Worm (Caenorhabditis elegans) whole organism, L2 larva: ENCODE data around the gene otpl-1.

Experiments used
- C34F6.9 ChIP-seq: fragments of 150-350 bp; optimal IDR thresholded peaks from 2 replicates; lab custom pipeline; 2014; ENCODE audit warnings: missing biosample characterization, missing genetic modification characterization
- F13H6.1 ChIP-seq: sonication (generic microtip); optimal IDR thresholded peaks from 2 replicates; lab custom pipeline; 2016; ENCODE audit warnings: missing genetic modification characterization, missing compliant biosample characterization
- R02D3.7 ChIP-seq: fragments of 150-350 bp; optimal IDR thresholded peaks from 2 replicates; lab custom pipeline; 2014; ENCODE audit warnings: missing biosample characterization, missing genetic modification characterization
- Y55F3AM.14 ChIP-seq: fragments of 200-800 bp; sonication (Bioruptor generic); optimal IDR thresholded peaks from 2 replicates; lab custom pipeline; 2018; ENCODE audit warnings: mild to moderate bottlenecking, missing genetic modification characterization, missing compliant biosample characterization
- ZK546.5 ChIP-seq: sonication (generic microtip); optimal IDR thresholded peaks from 2 replicates; lab custom pipeline; 2017; ENCODE audit warnings: missing biosample characterization, missing genetic modification characterization
- aly-2 ChIP-seq: fragments of 150-350 bp; optimal IDR thresholded peaks from 2 replicates; lab custom pipeline; 2014; ENCODE audit warnings: missing biosample characterization, missing genetic modification characterization
- ama-1 ChIP-seq: fragments of 150-350 bp; optimal IDR thresholded peaks from 2 replicates; lab custom pipeline; 2018; ENCODE audit warnings: inconsistent platforms
- blmp-1 ChIP-seq: sonication (generic microtip); optimal IDR thresholded peaks from 2 replicates; lab custom pipeline; 2017; ENCODE audit warnings: missing genetic modification characterization, mild to moderate bottlenecking, missing compliant biosample characterization, antibody characterized with exemption, moderate library complexity; ENCODE audit not compliant: insufficient read depth
- ceh-82 ChIP-seq: fragments of 150-350 bp; optimal IDR thresholded peaks from 2 replicates; lab custom pipeline; 2014; ENCODE audit warnings: missing biosample characterization, missing genetic modification characterization
- crh-2 ChIP-seq: sonication (generic microtip); optimal IDR thresholded peaks from 2 replicates; lab custom pipeline; 2017; ENCODE audit warnings: missing biosample characterization, missing genetic modification characterization
- elt-1 ChIP-seq: fragments of 150-350 bp; optimal IDR thresholded peaks from 2 replicates; lab custom pipeline; 2014; ENCODE audit warnings: missing biosample characterization, missing genetic modification characterization
- fos-1 ChIP-seq: fragments of 150-350 bp; optimal IDR thresholded peaks from 2 replicates; lab custom pipeline; 2014; ENCODE audit warnings: missing biosample characterization, missing genetic modification characterization
- lin-13 ChIP-seq: fragments of 150-350 bp; optimal IDR thresholded peaks from 2 replicates; lab custom pipeline; 2014; ENCODE audit warnings: missing biosample characterization, missing genetic modification reagents, missing genetic modification characterization
- lin-39 ChIP-seq: fragments of 150-350 bp; optimal IDR thresholded peaks from 2 replicates; lab custom pipeline; 2014; ENCODE audit warnings: missing biosample characterization, missing genetic modification reagents, missing genetic modification characterization
- lsy-2 ChIP-seq, 2 experiments: fragments of 150-350 bp in 1 of 2; sonication (generic microtip) in 1 of 2; optimal IDR thresholded peaks; 2 replicates each; lab custom pipeline; 2014 to 2017; ENCODE audit warnings: missing biosample characterization in 2 of 2, missing genetic modification characterization in 2 of 2
- mab-5 ChIP-seq: fragments of 150-350 bp; optimal IDR thresholded peaks from 2 replicates; lab custom pipeline; 2014; ENCODE audit warnings: missing biosample characterization, missing genetic modification characterization
- mdl-1 ChIP-seq, 2 experiments: fragments of 150-350 bp in 1 of 2; sonication (generic microtip) in 1 of 2; optimal IDR thresholded peaks; 2 replicates each; lab custom pipeline; 2017; ENCODE audit warnings: missing biosample characterization in 2 of 2, missing genetic modification characterization in 2 of 2
- nhr-11 ChIP-seq: fragments of 150-350 bp; optimal IDR thresholded peaks from 2 replicates; lab custom pipeline; 2014; ENCODE audit warnings: missing biosample characterization, missing genetic modification characterization
- nhr-12 ChIP-seq: fragments of 150-350 bp; optimal IDR thresholded peaks from 2 replicates; lab custom pipeline; 2014; ENCODE audit warnings: missing biosample characterization, missing genetic modification characterization
- nhr-129 ChIP-seq: fragments of 150-350 bp; optimal IDR thresholded peaks from 2 replicates; lab custom pipeline; 2014; ENCODE audit warnings: missing biosample characterization, missing genetic modification characterization
- nhr-21 ChIP-seq: fragments of 150-350 bp; optimal IDR thresholded peaks from 2 replicates; lab custom pipeline; 2014; ENCODE audit warnings: missing biosample characterization, missing genetic modification characterization
- nhr-23 ChIP-seq: fragments of 150-350 bp; optimal IDR thresholded peaks from 2 replicates; lab custom pipeline; 2014; ENCODE audit warnings: missing biosample characterization, missing genetic modification reagents, missing genetic modification characterization
- nhr-237 ChIP-seq: fragments of 150-350 bp; optimal IDR thresholded peaks from 2 replicates; lab custom pipeline; 2014; ENCODE audit warnings: missing biosample characterization, missing genetic modification characterization
- nhr-25 ChIP-seq: fragments of 150-350 bp; sonication (generic microtip); optimal IDR thresholded peaks from 3 replicates; lab custom pipeline; 2014; ENCODE audit warnings: missing biosample characterization, missing genetic modification characterization
- nhr-6 ChIP-seq: fragments of 150-350 bp; optimal IDR thresholded peaks from 2 replicates; lab custom pipeline; 2014; ENCODE audit warnings: missing biosample characterization, missing genetic modification characterization
- nhr-77 ChIP-seq: fragments of 150-350 bp; optimal IDR thresholded peaks from 2 replicates; lab custom pipeline; 2014; ENCODE audit warnings: missing biosample characterization, missing genetic modification characterization
- peb-1 ChIP-seq: fragments of 150-350 bp; optimal IDR thresholded peaks from 2 replicates; lab custom pipeline; 2014; ENCODE audit warnings: missing biosample characterization, missing genetic modification characterization
- sem-4 ChIP-seq: fragments of 150-350 bp; optimal IDR thresholded peaks from 2 replicates; lab custom pipeline; 2014; ENCODE audit warnings: missing biosample characterization, missing genetic modification reagents, missing genetic modification characterization
- sma-3 ChIP-seq: sonication (generic microtip); optimal IDR thresholded peaks from 2 replicates; lab custom pipeline; 2016; ENCODE audit warnings: missing genetic modification reagents, missing genetic modification characterization, missing compliant biosample characterization
- sma-9 ChIP-seq, 2 experiments: fragments of 150-350 bp in 1 of 2; sonication (generic microtip) in 1 of 2; optimal IDR thresholded peaks; 2 replicates each; lab custom pipeline; 2014 to 2016; ENCODE audit warnings: missing genetic modification characterization in 2 of 2, mild to moderate bottlenecking in 1 of 2, missing biosample characterization in 1 of 2, missing compliant biosample characterization in 1 of 2, missing genetic modification reagents in 1 of 2, moderate library complexity in 1 of 2
- snpc-4 ChIP-seq: fragments of 150-350 bp; optimal IDR thresholded peaks from 2 replicates; lab custom pipeline; 2014; ENCODE audit warnings: missing biosample characterization, missing genetic modification characterization
- unc-39 ChIP-seq: fragments of 150-350 bp; optimal IDR thresholded peaks from 2 replicates; lab custom pipeline; 2014; ENCODE audit warnings: missing biosample characterization, missing genetic modification characterization
- unc-55 ChIP-seq: fragments of 150-350 bp; sonication (generic microtip); optimal IDR thresholded peaks from 3 replicates; lab custom pipeline; 2014; ENCODE audit warnings: missing biosample characterization, missing genetic modification reagents, missing genetic modification characterization
- zag-1 ChIP-seq: fragments of 150-350 bp; optimal IDR thresholded peaks from 2 replicates; lab custom pipeline; 2014; ENCODE audit warnings: missing biosample characterization, missing genetic modification characterization
- ztf-1 ChIP-seq: fragments of 200-800 bp; sonication (Bioruptor generic); conservative IDR thresholded peaks from 2 replicates; pipeline ENCODE4 v1.3.6; 2022; ENCODE audit warnings: missing genetic modification characterization, missing compliant biosample characterization
- ztf-11 ChIP-seq: sonication (generic microtip); optimal IDR thresholded peaks from 2 replicates; lab custom pipeline; 2017; ENCODE audit warnings: missing biosample characterization, missing genetic modification characterization
- ztf-4 ChIP-seq: fragments of 150-350 bp; optimal IDR thresholded peaks from 2 replicates; lab custom pipeline; 2014; ENCODE audit warnings: missing biosample characterization, missing genetic modification characterization

otpl-1 gene

ce11 chrIV:3526144-3526797 lies 42.5 kb upstream of the otpl-1 start:
- TF ChIP-seq sem-4 (tag; lab: Kevin White, UChicago) (no peak), unc-55 (GFP tag; lab: Kevin White, UChicago) (peak; percentile 6), lsy-2 (tag; optimal IDR thresholded peaks at IDR 0.05; lab: Kevin White, UChicago) (peak in 1 of 2 experiments; percentile 8)

- no peak for TF ChIP-seq unc-39
- TF ChIP-seq nhr-21 = no peak
- TF ChIP-seq nhr-237 (tag; lab: Kevin White, UChicago) = no peak
- no peak for TF ChIP-seq lsy-2 (tag; optimal IDR thresholded peaks at IDR 0.05; lab: Kevin White, UChicago)
- no peak for TF ChIP-seq lin-13 (GFP tag; lab: Kevin White, UChicago)
- TF ChIP-seq mab-5 (tag; lab: Kevin White, UChicago) = no peak
- TF ChIP-seq, all 48 proteins: peak for 0
These were observed 41.9 kb upstream of the otpl-1 start, which contains the start of gene M57.2 for ce11 chrIV:3526831-3527404. Gene M57.2, plus strand, starts transcription at chrIV:3527354.

- TF ChIP-seq ztf-11 (tag; lab: Kevin White, UChicago) (no peak), nhr-6 (tag; lab: Kevin White, UChicago) (no peak), unc-55 (GFP tag; lab: Kevin White, UChicago) (no peak), ceh-82 (tag; lab: Kevin White, UChicago) (no peak), unc-39 (no peak), nhr-12 (tag; lab: Kevin White, UChicago) (no peak), crh-2 (tag; lab: Kevin White, UChicago) (no peak), lin-39 (tag; lab: Kevin White, UChicago) (no peak), blmp-1 (tag; lab: Kevin White, UChicago) (no peak)
- TF ChIP-seq, all 48 proteins: peak for 0
These were observed 40.9 kb upstream of the otpl-1 start for ce11 chrIV:3527878-3528277.

ce11 chrIV:3531535-3531934 lies 37.2 kb upstream of the otpl-1 start:
- no peak for TF ChIP-seq sma-9 (GFP tag; optimal IDR thresholded peaks at IDR 0.05; lab: Kevin White, UChicago)
- TF ChIP-seq sma-9 (tag; optimal IDR thresholded peaks at IDR 0.05; lab: Kevin White, UChicago) = no peak
- no peak for TF ChIP-seq nhr-12 (tag; lab: Kevin White, UChicago)
- no peak for TF ChIP-seq ztf-4
- no peak for TF ChIP-seq peb-1 (tag; lab: Kevin White, UChicago)
- TF ChIP-seq F13H6.1 (tag; lab: Kevin White, UChicago) = no peak

ce11 chrIV:3532167-3532566 lies 36.6 kb upstream of the otpl-1 start, which contains the start of gene M57.1:
Gene M57.1, plus strand, starts transcription at chrIV:3532467.
- no peak for TF ChIP-seq sma-9 (GFP tag; optimal IDR thresholded peaks at IDR 0.05; lab: Kevin White, UChicago)
- TF ChIP-seq sma-9 (tag; optimal IDR thresholded peaks at IDR 0.05; lab: Kevin White, UChicago) = no peak
- no peak for TF ChIP-seq unc-39
- no peak for TF ChIP-seq mab-5 (tag; lab: Kevin White, UChicago)
- no peak for TF ChIP-seq ztf-1 (GFP tag; lab: Robert Waterston, UW)
- TF ChIP-seq fos-1 (tag; lab: Kevin White, UChicago) = no peak
- TF ChIP-seq ZK546.5 (tag; lab: Kevin White, UChicago) = no peak
- TF ChIP-seq elt-1 (tag; lab: Kevin White, UChicago) = no peak
- TF ChIP-seq Y55F3AM.14 (GFP tag; lab: Kevin White, UChicago) = no peak
- TF ChIP-seq ama-1 (lab: Kevin White, UChicago) = no peak
- no peak for TF ChIP-seq sma-3 (GFP tag; lab: Kevin White, UChicago)

- no peak for TF ChIP-seq blmp-1 (tag; lab: Kevin White, UChicago)
- TF ChIP-seq nhr-237 (tag; lab: Kevin White, UChicago) = no peak
- no peak for TF ChIP-seq crh-2 (tag; lab: Kevin White, UChicago)
- TF ChIP-seq sma-3 (GFP tag; lab: Kevin White, UChicago) = no peak
- no peak for TF ChIP-seq ztf-1 (GFP tag; lab: Robert Waterston, UW)
- TF ChIP-seq ZK546.5 (tag; lab: Kevin White, UChicago) = no peak
- no peak for TF ChIP-seq mdl-1 (tag; optimal IDR thresholded peaks at IDR 0.05; lab: Kevin White, UChicago)
- TF ChIP-seq zag-1 (tag; lab: Kevin White, UChicago) = no peak
- peak; percentile 61 for TF ChIP-seq unc-55 (GFP tag; lab: Kevin White, UChicago)
- TF ChIP-seq nhr-25 (tag; lab: Kevin White, UChicago) = no peak
- no peak for TF ChIP-seq nhr-23 (tag; lab: Kevin White, UChicago)
- no peak for TF ChIP-seq nhr-21
- no peak for TF ChIP-seq nhr-11
- no peak for TF ChIP-seq lin-39 (tag; lab: Kevin White, UChicago)
- no peak for TF ChIP-seq snpc-4 (tag; lab: Kevin White, UChicago)
- TF ChIP-seq peb-1 (tag; lab: Kevin White, UChicago) = no peak
- TF ChIP-seq nhr-129 (tag; lab: Kevin White, UChicago) = peak; percentile 5
- TF ChIP-seq C34F6.9 (tag; lab: Kevin White, UChicago) = peak; percentile 27
- TF ChIP-seq lin-13 (GFP tag; lab: Kevin White, UChicago) = no peak
- peak in 1 of 2 experiments; percentile 57 for TF ChIP-seq lsy-2 (tag; optimal IDR thresholded peaks at IDR 0.05; lab: Kevin White, UChicago)
- no peak for TF ChIP-seq nhr-6 (tag; lab: Kevin White, UChicago)
- no peak for TF ChIP-seq mab-5 (tag; lab: Kevin White, UChicago)
- no peak for TF ChIP-seq R02D3.7 (tag; lab: Kevin White, UChicago)
- no peak for TF ChIP-seq nhr-12 (tag; lab: Kevin White, UChicago)
- TF ChIP-seq aly-2 (tag; lab: Kevin White, UChicago) = no peak
- TF ChIP-seq fos-1 (tag; lab: Kevin White, UChicago) = no peak
- TF ChIP-seq nhr-77 = no peak
These were observed 35.8 kb upstream of the otpl-1 start for ce11 chrIV:3532989-3533388.
